Fruit fly (Drosophila melanogaster) whole organism, wandering third instar larva: ENCODE results near the gene RpS13.

Source experiments
- Abd-B ChIP-seq: fragments of >200 bp; optimal IDR thresholded peaks from 2 replicates; lab custom pipeline; 2017; ENCODE audit warnings: missing biosample characterization, missing genetic modification characterization
- CG32264 ChIP-seq: fragments of 200-800 bp; sonication (Bioruptor generic); optimal IDR thresholded peaks from 2 replicates; lab custom pipeline; 2016; ENCODE audit warnings: missing biosample characterization, missing genetic modification characterization
- CG9705 ChIP-seq: fragments of 200-800 bp; sonication (Bioruptor generic); optimal IDR thresholded peaks from 2 replicates; lab custom pipeline; 2018; ENCODE audit warnings: missing biosample characterization, mild to moderate bottlenecking, missing genetic modification characterization
- Dfd ChIP-seq: fragments of >200 bp; optimal IDR thresholded peaks from 2 replicates; lab custom pipeline; 2017; ENCODE audit warnings: missing biosample characterization, missing genetic modification characterization
- Dif ChIP-seq: fragments of 200-275, 200-300 bp; sonication (Bioruptor generic); optimal IDR thresholded peaks from 2 replicates; lab custom pipeline; 2018; ENCODE audit warnings: missing biosample characterization, missing genetic modification characterization; ENCODE audit not compliant: partially characterized antibody
- Hnf4 ChIP-seq: fragments of 200-800 bp; sonication (Bioruptor generic); optimal IDR thresholded peaks from 2 replicates; lab custom pipeline; 2016; ENCODE audit warnings: missing biosample characterization, mild to moderate bottlenecking, missing genetic modification characterization
- Hr83 ChIP-seq: fragments of 200-300 bp; sonication (Bioruptor generic); optimal IDR thresholded peaks from 2 replicates; lab custom pipeline; 2016; ENCODE audit warnings: missing biosample characterization, mild to moderate bottlenecking, missing genetic modification characterization, moderate library complexity; ENCODE audit not compliant: poor library complexity, severe bottlenecking
- Jra ChIP-seq: sonication (Bioruptor generic); optimal IDR thresholded peaks from 2 replicates; lab custom pipeline; 2016; ENCODE audit warnings: missing biosample characterization, missing genetic modification characterization
- Mio ChIP-seq: sonication (Bioruptor generic); optimal IDR thresholded peaks from 2 replicates; lab custom pipeline; 2016; ENCODE audit warnings: missing biosample characterization, missing genetic modification characterization
- Myc ChIP-seq: fragments of >200 bp; optimal IDR thresholded peaks from 2 replicates; lab custom pipeline; 2017
- N ChIP-seq: fragments of >200 bp; optimal IDR thresholded peaks from 2 replicates; lab custom pipeline; 2018; ENCODE audit warnings: missing biosample characterization, missing external identifiers, missing genetic modification characterization
- Rel ChIP-seq, 2 experiments: fragments of 200-800 bp; sonication (Bioruptor generic) in 1 of 2; optimal IDR thresholded peaks; 2 replicates in 1 of 2; 3 replicates in 1 of 2; lab custom pipeline; 2016 to 2019; ENCODE audit warnings: mild to moderate bottlenecking in 2 of 2, missing biosample characterization in 2 of 2, missing genetic modification characterization in 2 of 2, moderate library complexity in 1 of 2
- Sp1 ChIP-seq: fragments of 200-800 bp; sonication (Bioruptor generic); optimal IDR thresholded peaks from 3 replicates; lab custom pipeline; 2019; ENCODE audit warnings: missing biosample characterization, mild to moderate bottlenecking, missing genetic modification characterization, moderate library complexity
- Vsx2 ChIP-seq: fragments of 200-300, 225-300 bp; sonication (Bioruptor generic); optimal IDR thresholded peaks from 2 replicates; lab custom pipeline; 2018; ENCODE audit warnings: missing biosample characterization, missing genetic modification characterization; ENCODE audit not compliant: partially characterized antibody
- br ChIP-seq: fragments of 200-800 bp; sonication (Bioruptor generic); optimal IDR thresholded peaks from 2 replicates; lab custom pipeline; 2016; ENCODE audit warnings: missing biosample characterization, missing genetic modification characterization
- brk ChIP-seq: fragments of 200-800 bp; sonication (Bioruptor generic); optimal IDR thresholded peaks from 2 replicates; lab custom pipeline; 2016; ENCODE audit warnings: missing biosample characterization, mild to moderate bottlenecking, missing genetic modification characterization
- dl ChIP-seq, 2 experiments: fragments of 175-275, 200-275 bp in 1 of 2; fragments of 200-275 bp in 1 of 2; sonication (Bioruptor generic); optimal IDR thresholded peaks; lab custom pipeline; 2018; ENCODE audit warnings: mild to moderate bottlenecking in 2 of 2, missing biosample characterization in 2 of 2, missing genetic modification characterization in 2 of 2, moderate library complexity in 2 of 2; ENCODE audit not compliant: partially characterized antibody in 2 of 2, insufficient read depth in 1 of 2
- dsf ChIP-seq: sonication (Bioruptor generic); optimal IDR thresholded peaks from 2 replicates; lab custom pipeline; 2016; ENCODE audit warnings: missing biosample characterization, missing genetic modification characterization, borderline replicate concordance
- ey ChIP-seq: fragments of 200-800 bp; sonication (Bioruptor generic); optimal IDR thresholded peaks from 2 replicates; lab custom pipeline; 2016; ENCODE audit warnings: missing biosample characterization, missing genetic modification characterization
- foxo ChIP-seq, 2 experiments: fragments of 200-800 bp; sonication (Bioruptor generic); optimal IDR thresholded peaks; 2 replicates in 1 of 2; 3 replicates in 1 of 2; lab custom pipeline; 2016 to 2017; ENCODE audit warnings: missing biosample characterization in 2 of 2, missing genetic modification characterization in 2 of 2
- fru ChIP-seq: fragments of 200-800 bp; sonication (Bioruptor generic); optimal IDR thresholded peaks from 3 replicates; lab custom pipeline; 2016; ENCODE audit warnings: missing biosample characterization, mild to moderate bottlenecking, missing genetic modification characterization
- jim ChIP-seq: fragments of 175-275, 200-325 bp; sonication (Bioruptor generic); optimal IDR thresholded peaks from 2 replicates; lab custom pipeline; 2016; ENCODE audit warnings: missing biosample characterization, mild to moderate bottlenecking, missing genetic modification characterization
- psq ChIP-seq: fragments of 200-800 bp; sonication (Bioruptor generic); optimal IDR thresholded peaks from 3 replicates; lab custom pipeline; 2017; ENCODE audit warnings: missing biosample characterization, mild to moderate bottlenecking, missing genetic modification characterization, moderate library complexity
- rgr ChIP-seq: fragments of 200-800 bp; sonication (Bioruptor generic); optimal IDR thresholded peaks from 3 replicates; lab custom pipeline; 2016; ENCODE audit warnings: missing biosample characterization, mild to moderate bottlenecking, missing genetic modification characterization
- sage ChIP-seq: fragments of 200-800 bp; sonication (Bioruptor generic); optimal IDR thresholded peaks from 2 replicates; lab custom pipeline; 2016; ENCODE audit warnings: missing biosample characterization, mild to moderate bottlenecking, missing genetic modification characterization
- sv ChIP-seq: fragments of 200-800 bp; sonication (Bioruptor generic); optimal IDR thresholded peaks from 3 replicates; lab custom pipeline; 2016; ENCODE audit warnings: missing biosample characterization, missing genetic modification characterization
- tai ChIP-seq: sonication (Bioruptor generic); optimal IDR thresholded peaks from 2 replicates; lab custom pipeline; 2016; ENCODE audit warnings: missing biosample characterization, missing genetic modification characterization
- usp ChIP-seq: fragments of >200 bp; optimal IDR thresholded peaks from 2 replicates; lab custom pipeline; 2017; ENCODE audit warnings: missing biosample characterization, missing genetic modification characterization
- woc ChIP-seq: sonication (Bioruptor generic); optimal IDR thresholded peaks from 2 replicates; lab custom pipeline; 2016; ENCODE audit warnings: missing biosample characterization, mild to moderate bottlenecking, missing genetic modification characterization

RpS13 gene

dm6 chr2L:8399863-8400598 lies 35.6 kb upstream of the RpS13 start, which contains the start of gene CG31898:
CG31898 (plus strand) TSS chr2L:8400421.
- TF ChIP-seq Jra (GFP tag; lab: Kevin White, UChicago) (no peak), Hnf4 (GFP tag; lab: Kevin White, UChicago) (no peak), ey (GFP tag; lab: Kevin White, UChicago) (no peak), sage (GFP tag; lab: Kevin White, UChicago) (peak; percentile 26), Abd-B (GFP tag; lab: Kevin White, UChicago) (no peak), brk (GFP tag; lab: Kevin White, UChicago) (no peak), Myc (lab: Kevin White, UChicago) (no peak)

- TF ChIP-seq Hr83, result no peak
- no peak for TF ChIP-seq Rel (GFP tag; optimal IDR thresholded peaks at IDR 0.05; lab: Kevin White, UChicago)
- no peak for TF ChIP-seq Rel (tag; optimal IDR thresholded peaks at IDR 0.05; lab: Kevin White, UChicago)
- TF ChIP-seq Mio, result no peak
- TF ChIP-seq Jra (GFP tag; lab: Kevin White, UChicago), result no peak
- no peak for TF ChIP-seq Myc (lab: Kevin White, UChicago)
- TF ChIP-seq CG9705 (GFP tag; lab: Kevin White, UChicago), result no peak
- no peak for TF ChIP-seq sage (GFP tag; lab: Kevin White, UChicago)
- TF ChIP-seq dl (GFP tag; optimal IDR thresholded peaks at IDR 0.05; lab: Kevin White, UChicago; ENCODE audit: insufficient read depth in 1 of 2, partially characterized antibody in 2 of 2), result no peak
- TF ChIP-seq br (GFP tag; lab: Kevin White, UChicago), result no peak
- TF ChIP-seq brk (GFP tag; lab: Kevin White, UChicago), result no peak
- TF ChIP-seq N (GFP tag; lab: Kevin White, UChicago), result no peak
- TF ChIP-seq Abd-B (GFP tag; lab: Kevin White, UChicago), result no peak
- no peak for TF ChIP-seq CG32264 (GFP tag; lab: Kevin White, UChicago)
- no peak for TF ChIP-seq sv
- TF ChIP-seq tai (GFP tag; lab: Kevin White, UChicago), result no peak
- TF ChIP-seq ey (GFP tag; lab: Kevin White, UChicago), result no peak
- TF ChIP-seq fru (GFP tag; lab: Kevin White, UChicago), result no peak
- TF ChIP-seq Dfd (GFP tag; lab: Kevin White, UChicago), result no peak
These were observed 34.3 kb upstream of the RpS13 start, which contains the start of gene CG13386 for dm6 chr2L:8398721-8399120. CG13386 (plus strand) TSS chr2L:8399021.

- no peak for TF ChIP-seq Hnf4 (GFP tag; lab: Kevin White, UChicago)
- TF ChIP-seq foxo (GFP tag; optimal IDR thresholded peaks at IDR 0.05; lab: Kevin White, UChicago), result no peak
- TF ChIP-seq usp (GFP tag; lab: Kevin White, UChicago), result no peak
- no peak for TF ChIP-seq jim (GFP tag; lab: Kevin White, UChicago)
- no peak for TF ChIP-seq Sp1 (GFP tag; lab: Kevin White, UChicago)
- no peak for TF ChIP-seq Jra (GFP tag; lab: Kevin White, UChicago)
- no peak for TF ChIP-seq ey (GFP tag; lab: Kevin White, UChicago)
- no peak for TF ChIP-seq woc (GFP tag; lab: Kevin White, UChicago)
- no peak for TF ChIP-seq sage (GFP tag; lab: Kevin White, UChicago)
- no peak for TF ChIP-seq rgr (GFP tag; lab: Kevin White, UChicago)
- TF ChIP-seq sv, result no peak
- TF ChIP-seq psq (GFP tag; lab: Kevin White, UChicago), result no peak
- TF ChIP-seq dl (GFP tag; optimal IDR thresholded peaks at IDR 0.05; lab: Kevin White, UChicago; ENCODE audit: insufficient read depth in 1 of 2, partially characterized antibody in 2 of 2), result no peak
- TF ChIP-seq Myc (lab: Kevin White, UChicago), result no peak
- no peak for TF ChIP-seq brk (GFP tag; lab: Kevin White, UChicago)
- no peak for TF ChIP-seq Hr83
- TF ChIP-seq, all 38 proteins: peak for 0
These were observed 31.7 kb upstream of the RpS13 start, which contains the start of the genes Peritrophin-15a and CG13385 for dm6 chr2L:8395996-8396699. Peritrophin-15a (minus strand) TSS chr2L:8396096. CG13385 (plus strand) TSS chr2L:8396649.

DNA sequence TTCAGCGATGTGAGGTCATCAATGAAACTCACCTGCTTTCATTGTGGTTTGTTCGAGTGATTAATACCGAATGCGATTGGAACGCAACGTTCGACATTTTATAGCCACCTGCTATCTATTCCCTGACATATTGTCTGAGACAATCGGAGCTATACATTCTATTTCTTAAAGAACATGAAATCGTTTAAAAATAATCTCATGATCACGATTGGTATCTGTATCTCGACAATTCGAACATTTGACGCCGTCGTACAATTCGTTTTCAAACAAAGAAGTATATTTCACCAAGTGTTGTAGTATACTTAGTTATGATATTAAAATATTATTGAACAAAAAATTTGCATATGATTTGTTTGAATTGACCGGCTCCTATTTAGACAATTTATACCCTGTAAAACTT lies 30.4 kb upstream of the RpS13 start, which contains the start of gene Peritrophin-15b:
TSS of gene Peritrophin-15b (minus strand) at position 101 of the 400 bp plus-strand sequence.
- TF ChIP-seq sage (GFP tag; lab: Kevin White, UChicago) (no peak), brk (GFP tag; lab: Kevin White, UChicago) (no peak), Dif (no peak), Vsx2 (GFP tag; lab: Kevin White, UChicago) (no peak), dsf (no peak)
